Worm (Caenorhabditis elegans): ENCODE data around the gene srap-1.
"Not testable (repeated sequence)": the region's sequence is repeated elsewhere in the genome, so short reads cannot be mapped to it uniquely, and the experiment has no call there.

DNA sequence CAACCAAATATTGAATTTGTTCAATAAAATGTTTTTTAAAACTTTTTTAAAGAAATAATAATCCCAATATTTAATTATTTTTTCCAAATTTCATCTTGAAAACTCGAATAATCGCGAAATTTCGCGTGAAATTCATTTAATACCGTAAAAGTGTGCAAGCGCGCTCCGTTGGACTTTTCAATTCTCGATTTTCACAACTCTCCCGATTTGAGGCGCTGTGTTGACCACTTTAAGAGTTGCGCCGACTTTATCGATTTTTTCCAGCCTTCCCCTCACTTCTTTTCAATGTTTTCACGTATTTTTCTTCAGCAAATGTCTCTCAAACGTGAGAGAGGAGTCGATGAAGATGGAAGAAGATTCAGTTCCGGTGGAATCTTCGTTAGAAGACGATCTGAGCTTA is 32.5 kb upstream of the srap-1 start:
- not testable (repeated sequence) for TF ChIP-seq pha-4 (tag; optimal IDR thresholded peaks at IDR 0.05); C06A6.2 (GFP tag; conservative IDR thresholded peaks at IDR 0.05); lir-1 (GFP tag; conservative IDR thresholded peaks at IDR 0.05); mel-28 (tag; optimal IDR thresholded peaks at IDR 0.05; ENCODE audit: borderline replicate concordance); unc-62 (GFP tag; optimal IDR thresholded peaks at IDR 0.05); ztf-22 (GFP tag; optimal IDR thresholded peaks at IDR 0.05); hlh-26 (GFP tag; conservative IDR thresholded peaks at IDR 0.05); sea-2 (GFP tag; IDR thresholded peaks at IDR 0.05); F23B12.7 (tag; optimal IDR thresholded peaks at IDR 0.05; ENCODE audit: insufficient read depth); gei-17 (GFP tag; optimal IDR thresholded peaks at IDR 0.05); efl-1 (GFP tag; optimal IDR thresholded peaks at IDR 0.05); attf-3 (GFP tag; conservative IDR thresholded peaks at IDR 0.05)

All from whole organism, young adult.